Worm (Caenorhabditis elegans): Measurements from ENCODE around the gene mes-4.
"Not testable (repeated sequence)": the region's sequence is repeated elsewhere in the genome, so short reads cannot be mapped to it uniquely, and the experiment has no call there.

The mes-4 gene

ce11 chrV:13437473-13438074 lies at the start of gene mes-4:
Gene mes-4 (minus strand): TSS chrV:13437545.
- TF ChIP-seq unc-62 (GFP tag; optimal IDR thresholded peaks at IDR 0.05) = no peak

- no peak for TF ChIP-seq unc-62 (GFP tag; optimal IDR thresholded peaks at IDR 0.05)
These were observed 48.4 kb upstream of the mes-4 start for ce11 chrV:13485732-13486131.

- TF ChIP-seq unc-62 (GFP tag; optimal IDR thresholded peaks at IDR 0.05) = no peak
These were observed 47.0 kb upstream of the mes-4 start, which contains the start of gene T10G3.4 for ce11 chrV:13484339-13484738. Gene T10G3.4 (minus strand): TSS chrV:13484439.

ce11 chrV:13479766-13480165 lies 42.4 kb upstream of the mes-4 start, which contains the start of gene T10G3.2:
Gene T10G3.2 (minus strand): TSS chrV:13479866.
- TF ChIP-seq unc-62 (GFP tag; optimal IDR thresholded peaks at IDR 0.05) = no peak

ce11 chrV:13476350-13476749 lies 39.0 kb upstream of the mes-4 start, which contains the start of gene T10G3.8:
Gene T10G3.8 (minus strand): TSS chrV:13476450.
- no peak for TF ChIP-seq unc-62 (GFP tag; optimal IDR thresholded peaks at IDR 0.05)

ce11 chrV:13473467-13473866 lies 36.1 kb upstream of the mes-4 start, which contains the start of gene T10G3.1:
Gene T10G3.1 (minus strand): TSS chrV:13473679.
- no peak for TF ChIP-seq unc-62 (GFP tag; optimal IDR thresholded peaks at IDR 0.05)

ce11 chrV:13472062-13472461 lies 34.7 kb upstream of the mes-4 start:
- no peak for TF ChIP-seq unc-62 (GFP tag; optimal IDR thresholded peaks at IDR 0.05)

- TF ChIP-seq unc-62 (GFP tag; optimal IDR thresholded peaks at IDR 0.05) = no peak
These were observed 30.9 kb upstream of the mes-4 start, which contains the start of the genes F25H9.6 and F25H9.7 for ce11 chrV:13468190-13468765. Gene F25H9.6 (minus strand): TSS chrV:13468361. Gene F25H9.7 (plus strand): TSS chrV:13468376.

ce11 chrV:13464123-13464522 lies 26.8 kb upstream of the mes-4 start:
- TF ChIP-seq unc-62 (GFP tag; optimal IDR thresholded peaks at IDR 0.05) = no peak

ce11 chrV:13462974-13463373 lies 25.6 kb upstream of the mes-4 start, which contains the start of gene frm-10:
Gene frm-10 (plus strand): TSS chrV:13463207.
- TF ChIP-seq unc-62 (GFP tag; optimal IDR thresholded peaks at IDR 0.05) = no peak

- TF ChIP-seq unc-62 (GFP tag; optimal IDR thresholded peaks at IDR 0.05) = no peak
These were observed 22.0 kb upstream of the mes-4 start, which contains the start of gene bath-39 for ce11 chrV:13459323-13459722. Gene bath-39 (plus strand): TSS chrV:13459459.

- TF ChIP-seq unc-62 (GFP tag; optimal IDR thresholded peaks at IDR 0.05) = no peak
These were observed 20.5 kb upstream of the mes-4 start, which contains the start of gene F25H9.2 for ce11 chrV:13457858-13458257. Gene F25H9.2 (plus strand): TSS chrV:13458083.

- no peak for TF ChIP-seq unc-62 (GFP tag; optimal IDR thresholded peaks at IDR 0.05)
These were observed 18.1 kb upstream of the mes-4 start, which contains the start of gene lurp-3 for ce11 chrV:13455448-13455847. Gene lurp-3 (plus strand): TSS chrV:13455748.

ce11 chrV:13453334-13453733 lies 16.0 kb upstream of the mes-4 start, which contains the start of gene lurp-2:
Gene lurp-2 (plus strand): TSS chrV:13453634.
- TF ChIP-seq unc-62 (GFP tag; optimal IDR thresholded peaks at IDR 0.05) = no peak

ce11 chrV:13445229-13445949 lies 8.0 kb upstream of the mes-4 start, which contains the start of gene Y2H9A.4:
Gene Y2H9A.4 (plus strand): TSS chrV:13445899.
- no peak for TF ChIP-seq unc-62 (GFP tag; optimal IDR thresholded peaks at IDR 0.05)

- not testable (repeated sequence) for TF ChIP-seq unc-62 (GFP tag; optimal IDR thresholded peaks at IDR 0.05)
These were observed 6.2 kb upstream of the mes-4 start, which contains the start of gene Y2H9A.6 for ce11 chrV:13443535-13443934. Gene Y2H9A.6 (plus strand): TSS chrV:13443835.

Data from whole organism, dauer.